Fruit fly (Drosophila melanogaster): ENCODE measurements around the gene vas.

The vas gene

DNA sequence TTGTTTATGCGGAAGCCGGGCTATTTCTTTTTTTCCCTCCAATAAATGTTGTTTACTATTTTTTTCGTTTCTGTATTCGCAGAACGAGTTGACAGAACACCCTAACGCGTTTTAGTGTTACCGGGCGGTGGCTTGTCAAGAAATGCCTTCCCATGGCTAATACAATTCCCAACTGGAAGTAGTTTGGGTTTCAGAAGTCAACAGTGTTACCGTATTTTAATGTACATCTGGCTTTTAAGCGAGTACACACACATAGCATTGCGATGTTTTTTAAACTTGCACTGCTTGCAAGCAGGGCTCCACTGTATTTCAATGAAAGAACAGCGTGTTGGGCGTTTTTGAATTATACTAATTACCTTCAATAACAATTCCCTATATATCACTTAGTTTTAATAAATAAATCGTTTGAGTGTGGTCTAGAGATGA lies 863 bp upstream of the vas start, which contains the start of gene TfIIS (continued):
- no peak for TF ChIP-seq psq (GFP tag; optimal IDR thresholded peaks at IDR 0.05)

DNA sequence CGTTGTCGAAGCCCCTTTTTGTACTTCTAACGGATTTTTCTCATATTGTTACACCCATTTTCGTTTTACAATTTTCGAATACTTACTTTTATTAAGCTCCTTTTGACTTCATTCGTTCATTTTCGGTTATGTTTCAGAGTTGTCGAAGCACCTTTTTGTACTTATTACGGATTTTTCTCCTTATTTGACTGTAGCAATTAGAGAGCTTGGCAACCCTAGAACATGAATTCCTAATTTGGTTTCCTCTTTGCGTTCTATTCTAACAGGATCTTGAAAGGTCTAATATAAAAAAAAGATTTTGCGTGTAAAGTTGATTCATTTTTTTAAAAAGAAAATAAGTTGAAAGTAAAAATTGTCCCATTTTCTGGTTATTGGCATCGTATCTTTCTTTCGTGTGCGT lies 639 bp downstream of the vas start:
- TF ChIP-seq Sp1 (GFP tag; optimal IDR thresholded peaks at IDR 0.05) (no peak), sage (GFP tag; optimal IDR thresholded peaks at IDR 0.05) (no peak), HLH106 (tag; optimal IDR thresholded peaks at IDR 0.05) (no peak), h (GFP tag; optimal IDR thresholded peaks at IDR 0.05) (no peak), foxo (GFP tag; optimal IDR thresholded peaks at IDR 0.05) (no peak)

DNA sequence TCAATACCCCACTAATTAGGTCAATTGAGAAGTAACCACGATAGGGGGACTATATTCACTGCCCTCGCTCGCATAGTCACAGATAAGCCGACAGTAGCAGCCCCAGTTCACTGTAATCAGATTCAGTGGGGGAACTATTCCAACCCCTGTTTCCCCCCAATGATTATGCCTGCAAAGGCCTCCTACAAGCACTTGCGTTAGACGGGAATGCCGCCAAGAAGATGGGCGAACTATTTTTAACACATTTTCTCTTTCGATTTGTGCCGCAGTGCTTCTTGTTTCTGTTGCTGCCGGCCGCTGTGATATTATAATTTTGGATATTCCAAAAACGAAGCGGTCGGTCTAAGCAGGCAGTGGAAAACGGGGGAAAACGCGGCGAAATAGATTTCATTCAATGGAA lies 4.2 kb downstream of the vas start:
- no peak for TF ChIP-seq Myc (optimal IDR thresholded peaks at IDR 0.05)
- TF ChIP-seq Jra (GFP tag; optimal IDR thresholded peaks at IDR 0.05), result no peak

DNA sequence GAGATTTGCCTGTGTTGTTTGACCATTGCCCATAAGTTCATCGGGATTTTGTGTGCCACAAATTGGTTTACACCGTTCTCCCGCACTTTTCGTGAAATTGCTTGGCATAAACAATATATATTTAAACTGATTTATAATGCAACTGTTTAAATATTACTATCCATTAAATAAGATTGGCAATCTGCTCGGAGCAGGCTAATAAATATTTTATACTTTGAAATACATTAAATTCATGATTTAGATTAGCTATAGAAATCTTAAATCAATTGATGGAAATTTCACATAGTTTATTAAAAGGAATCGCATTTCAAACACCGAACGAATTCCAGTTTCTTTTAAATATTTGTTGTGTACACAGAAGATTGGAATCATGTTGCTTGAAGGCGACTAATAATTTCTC lies 4.7 kb downstream of the vas start:
- TF ChIP-seq psq (GFP tag; optimal IDR thresholded peaks at IDR 0.05), result no peak
- no peak for TF ChIP-seq Abd-B (GFP tag; optimal IDR thresholded peaks at IDR 0.05)
- no peak for TF ChIP-seq Hr83 (GFP tag; optimal IDR thresholded peaks at IDR 0.05; ENCODE audit: poor library complexity, severe bottlenecking)
- TF ChIP-seq CrebA (GFP tag; optimal IDR thresholded peaks at IDR 0.05; ENCODE audit: borderline replicate concordance), result no peak
- no peak for TF ChIP-seq Vsx2 (GFP tag; optimal IDR thresholded peaks at IDR 0.05; ENCODE audit: partially characterized antibody)
- no peak for TF ChIP-seq jim (GFP tag; optimal IDR thresholded peaks at IDR 0.05)
- no peak for TF ChIP-seq Rel (GFP tag; optimal IDR thresholded peaks at IDR 0.05)
- TF ChIP-seq Rel (tag; optimal IDR thresholded peaks at IDR 0.05), result no peak
- TF ChIP-seq br (GFP tag; optimal IDR thresholded peaks at IDR 0.05), result no peak
- TF ChIP-seq CG9705 (GFP tag; optimal IDR thresholded peaks at IDR 0.05), result no peak
- no peak for TF ChIP-seq Mio (GFP tag; optimal IDR thresholded peaks at IDR 0.05)
- no peak for TF ChIP-seq sv (GFP tag; optimal IDR thresholded peaks at IDR 0.05)
- TF ChIP-seq lola (GFP tag; optimal IDR thresholded peaks at IDR 0.05), result no peak
- TF ChIP-seq sage (GFP tag; optimal IDR thresholded peaks at IDR 0.05), result no peak
- TF ChIP-seq Myc (optimal IDR thresholded peaks at IDR 0.05), result no peak
- TF ChIP-seq N (GFP tag; optimal IDR thresholded peaks at IDR 0.05), result no peak
- no peak for TF ChIP-seq ey (GFP tag; optimal IDR thresholded peaks at IDR 0.05)

DNA sequence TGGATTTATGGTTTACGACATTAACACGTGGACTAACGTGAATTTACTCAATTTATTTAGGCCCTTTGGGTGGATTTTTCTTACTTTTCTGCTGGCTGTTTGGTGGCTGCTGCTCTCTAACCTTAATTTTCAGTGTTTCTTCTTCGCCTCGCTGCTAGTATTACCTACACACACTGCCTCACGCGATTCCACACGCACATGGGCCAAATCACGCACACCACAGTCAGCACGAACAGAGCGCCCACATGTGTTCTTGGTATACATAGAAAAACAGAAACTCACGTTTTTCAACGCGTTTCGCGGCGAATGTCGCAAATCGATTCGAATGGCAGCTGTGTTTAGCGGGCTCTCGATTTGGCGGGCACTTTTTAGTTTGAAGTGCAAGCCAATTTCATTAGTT lies 6.4 kb downstream of the vas start:
- TF ChIP-seq HLH106 (tag; optimal IDR thresholded peaks at IDR 0.05) (peak; percentile 24), brk (GFP tag; optimal IDR thresholded peaks at IDR 0.05) (peak; percentile 63), h (GFP tag; optimal IDR thresholded peaks at IDR 0.05) (peak; percentile 19), OdsH (GFP tag; optimal IDR thresholded peaks at IDR 0.05) (peak; percentile 9), psq (GFP tag; optimal IDR thresholded peaks at IDR 0.05) (peak; percentile 42), Hr83 (GFP tag; optimal IDR thresholded peaks at IDR 0.05; ENCODE audit: poor library complexity, severe bottlenecking) (peak; percentile 65), woc (GFP tag; optimal IDR thresholded peaks at IDR 0.05) (no peak), tai (GFP tag; optimal IDR thresholded peaks at IDR 0.05) (peak; percentile 28), foxo (GFP tag; optimal IDR thresholded peaks at IDR 0.05) (no peak), Myc (optimal IDR thresholded peaks at IDR 0.05) (peak; percentile 76)

DNA sequence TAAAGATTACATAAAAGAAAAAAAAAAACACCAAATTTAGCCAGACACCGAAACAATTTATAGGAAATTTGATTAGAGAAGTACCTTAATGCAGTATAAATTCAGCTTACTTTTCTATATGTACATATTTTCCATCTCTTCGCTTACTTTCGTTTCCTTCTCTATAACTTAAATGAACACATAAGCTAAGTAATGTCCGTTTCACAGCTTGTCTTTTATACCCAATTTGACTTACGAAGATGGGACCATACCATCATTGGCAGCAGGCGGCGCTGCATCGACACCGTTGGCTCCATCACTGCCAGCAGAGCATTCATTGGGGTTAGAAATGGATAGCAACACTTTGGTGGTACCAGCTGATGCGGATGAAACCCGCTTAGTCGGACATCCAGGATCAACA lies 8.8 kb downstream of the vas start, which contains the start of gene vig:
Gene vig (minus strand): TSS at position 101 of the 400 bp plus-strand sequence.
- TF ChIP-seq OdsH (GFP tag; optimal IDR thresholded peaks at IDR 0.05) (no peak), foxo (GFP tag; optimal IDR thresholded peaks at IDR 0.05) (no peak), ey (GFP tag; optimal IDR thresholded peaks at IDR 0.05) (no peak), HLH106 (tag; optimal IDR thresholded peaks at IDR 0.05) (no peak), Vsx2 (GFP tag; optimal IDR thresholded peaks at IDR 0.05; ENCODE audit: partially characterized antibody) (no peak), GATAd (GFP tag; optimal IDR thresholded peaks at IDR 0.05) (no peak), CG32264 (GFP tag; optimal IDR thresholded peaks at IDR 0.05) (no peak), Abd-B (GFP tag; optimal IDR thresholded peaks at IDR 0.05) (no peak)

DNA sequence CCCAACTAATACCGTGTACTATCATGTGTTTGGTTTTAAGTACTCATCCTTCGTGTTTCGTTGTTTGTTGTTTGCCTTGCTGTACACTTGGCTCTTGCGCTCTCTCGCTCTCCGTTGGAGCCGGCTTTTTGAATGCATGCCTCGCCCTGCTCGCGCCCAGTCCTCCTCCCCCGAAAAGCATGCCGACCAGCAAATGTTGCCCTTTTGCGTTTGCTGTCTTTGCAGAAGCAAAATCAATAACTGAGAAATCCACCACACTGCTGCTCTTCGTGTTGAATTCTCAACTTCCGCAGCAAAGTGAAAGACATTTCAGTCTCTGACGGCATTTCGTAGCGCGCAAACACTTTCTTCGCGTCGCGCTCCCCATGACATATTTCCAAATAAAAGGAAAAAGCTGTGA lies 13.0 kb downstream of the vas start, which contains the start of gene wwk:
Gene wwk (plus strand): TSS at position 312 of the 400 bp plus-strand sequence.
- no peak for TF ChIP-seq brk (GFP tag; optimal IDR thresholded peaks at IDR 0.05)
- no peak for TF ChIP-seq Dfd (GFP tag; optimal IDR thresholded peaks at IDR 0.05)
- TF ChIP-seq Hr78 (GFP tag; optimal IDR thresholded peaks at IDR 0.05), result no peak
- TF ChIP-seq GATAd (GFP tag; optimal IDR thresholded peaks at IDR 0.05), result no peak
- no peak for TF ChIP-seq OdsH (GFP tag; optimal IDR thresholded peaks at IDR 0.05)
- TF ChIP-seq h (GFP tag; optimal IDR thresholded peaks at IDR 0.05), result no peak
- no peak for TF ChIP-seq usp (GFP tag; optimal IDR thresholded peaks at IDR 0.05)
- no peak for TF ChIP-seq dsf (GFP tag; optimal IDR thresholded peaks at IDR 0.05; ENCODE audit: borderline replicate concordance)
- no peak for TF ChIP-seq rgr (GFP tag; optimal IDR thresholded peaks at IDR 0.05)
- TF ChIP-seq CrebA (GFP tag; optimal IDR thresholded peaks at IDR 0.05; ENCODE audit: borderline replicate concordance), result no peak
- no peak for TF ChIP-seq Dif (GFP tag; optimal IDR thresholded peaks at IDR 0.05; ENCODE audit: partially characterized antibody)
